Fruit fly (Drosophila melanogaster): Measurements from ENCODE around the gene kay.

kay gene

dm6 chr3R:29774360-29775193, 8.8 kb downstream of the kay start (continued):
- TF ChIP-seq lz (GFP tag; optimal IDR thresholded peaks at IDR 0.05) (no peak), CG3919 (GFP tag; optimal IDR thresholded peaks at IDR 0.05) (no peak), Eip75B (GFP tag; optimal IDR thresholded peaks at IDR 0.05) (no peak), svp (GFP tag) (peak; percentile 54), CG6808 (GFP tag; optimal IDR thresholded peaks at IDR 0.05) (no peak), CG6792 (GFP tag; optimal IDR thresholded peaks at IDR 0.05) (no peak), Sox15 (GFP tag; optimal IDR thresholded peaks at IDR 0.05) (no peak), Met (GFP tag; optimal IDR thresholded peaks at IDR 0.05) (no peak), CG8319 (GFP tag; optimal IDR thresholded peaks at IDR 0.05) (no peak), achi (GFP tag; optimal IDR thresholded peaks at IDR 0.05) (peak; percentile 66), cyc (GFP tag; optimal IDR thresholded peaks at IDR 0.05) (no peak), eg (GFP tag; IDR thresholded peaks at IDR 0.05) (no peak), Smox (GFP tag; optimal IDR thresholded peaks at IDR 0.05) (no peak), CG7368 (GFP tag; optimal IDR thresholded peaks at IDR 0.05) (no peak), net (GFP tag; optimal IDR thresholded peaks at IDR 0.05) (no peak), CG6276 (GFP tag; optimal IDR thresholded peaks at IDR 0.05) (no peak), Sox14 (GFP tag; optimal IDR thresholded peaks at IDR 0.05) (no peak), CG6854 (GFP tag; optimal IDR thresholded peaks at IDR 0.05) (peak; percentile 61), fd59A (GFP tag; optimal IDR thresholded peaks at IDR 0.05) (no peak), topi (GFP tag; optimal IDR thresholded peaks at IDR 0.05) (no peak)

dm6 chr3R:29775755-29776686, 10.2 kb downstream of the kay start:
- TF ChIP-seq CG8319 (GFP tag; optimal IDR thresholded peaks at IDR 0.05): no peak
- no peak for TF ChIP-seq Gug (GFP tag; IDR thresholded peaks at IDR 0.05)
- TF ChIP-seq Hr4 (GFP tag; optimal IDR thresholded peaks at IDR 0.05): no peak
- TF ChIP-seq Eip78C (GFP tag): peak; percentile 83
- TF ChIP-seq acj6 (GFP tag; optimal IDR thresholded peaks at IDR 0.05): no peak
- TF ChIP-seq CG7368 (GFP tag; optimal IDR thresholded peaks at IDR 0.05): no peak
- TF ChIP-seq CG10669 (GFP tag; optimal IDR thresholded peaks at IDR 0.05): no peak
- no peak for TF ChIP-seq CG6808 (GFP tag; optimal IDR thresholded peaks at IDR 0.05)
- no peak for TF ChIP-seq salr (GFP tag; optimal IDR thresholded peaks at IDR 0.05)
- TF ChIP-seq CG6163 (GFP tag; IDR thresholded peaks at IDR 0.05): no peak
- TF ChIP-seq spab (GFP tag; optimal IDR thresholded peaks at IDR 0.05): peak; percentile 5
- no peak for TF ChIP-seq dsx (GFP tag; optimal IDR thresholded peaks at IDR 0.05; ENCODE audit: poor library complexity, severe bottlenecking)
- peak; percentile 8 for TF ChIP-seq Eip75B (GFP tag; optimal IDR thresholded peaks at IDR 0.05)
- TF ChIP-seq Met (GFP tag; optimal IDR thresholded peaks at IDR 0.05): peak; percentile 6
- TF ChIP-seq CG3032 (tag; optimal IDR thresholded peaks at IDR 0.05): no peak
- TF ChIP-seq CG6276 (GFP tag; optimal IDR thresholded peaks at IDR 0.05): no peak
- TF ChIP-seq Hr38 (GFP tag; optimal IDR thresholded peaks at IDR 0.05): no peak
- TF ChIP-seq pdm3 (GFP tag; optimal IDR thresholded peaks at IDR 0.05): no peak
- no peak for TF ChIP-seq CG11294 (GFP tag; IDR thresholded peaks at IDR 0.05)
- no peak for TF ChIP-seq CG15336 (GFP tag; IDR thresholded peaks at IDR 0.05)
- no peak for TF ChIP-seq Sox15 (GFP tag; optimal IDR thresholded peaks at IDR 0.05)
- no peak for TF ChIP-seq ss (GFP tag; optimal IDR thresholded peaks at IDR 0.05)
- peak; percentile 25 for TF ChIP-seq cyc (GFP tag; optimal IDR thresholded peaks at IDR 0.05)
- TF ChIP-seq fkh (GFP tag; optimal IDR thresholded peaks at IDR 0.05): no peak
- TF ChIP-seq dac (GFP tag; optimal IDR thresholded peaks at IDR 0.05): no peak
- no peak for TF ChIP-seq achi (GFP tag; optimal IDR thresholded peaks at IDR 0.05)
- no peak for TF ChIP-seq Ets96B (tag; optimal IDR thresholded peaks at IDR 0.05)
- no peak for TF ChIP-seq Lpt (GFP tag; optimal IDR thresholded peaks at IDR 0.05)
- TF ChIP-seq topi (GFP tag; optimal IDR thresholded peaks at IDR 0.05): peak; percentile 42
- no peak for TF ChIP-seq CG11902 (GFP tag; optimal IDR thresholded peaks at IDR 0.05)
- TF ChIP-seq CG8119 (GFP tag; IDR thresholded peaks at IDR 0.05): no peak
- TF ChIP-seq Ets21C (GFP tag; optimal IDR thresholded peaks at IDR 0.05): no peak
- TF ChIP-seq esn (GFP tag; optimal IDR thresholded peaks at IDR 0.05): peak; percentile 29
- no peak for TF ChIP-seq fd59A (GFP tag; optimal IDR thresholded peaks at IDR 0.05)
- no peak for TF ChIP-seq CG34406 (GFP tag; optimal IDR thresholded peaks at IDR 0.05)
- no peak for TF ChIP-seq CG6792 (GFP tag; optimal IDR thresholded peaks at IDR 0.05)
- TF ChIP-seq OdsH (GFP tag; optimal IDR thresholded peaks at IDR 0.05): no peak
- TF ChIP-seq fd85E (GFP tag; optimal IDR thresholded peaks at IDR 0.05): no peak

Measured in whole organism, prepupa.